Worm (Caenorhabditis elegans) whole organism, mixed stage, embryonic: Measurements from ENCODE around the gene moma-1.

Experiments
- M03D4.4 ChIP-seq: sonication (generic microtip); optimal IDR thresholded peaks from 2 replicates; lab custom pipeline; 2017; ENCODE audit warnings: mild to moderate bottlenecking, missing genetic modification characterization, missing compliant biosample characterization
- bed-3 ChIP-seq: fragments of 200-800 bp; sonication (Bioruptor generic); optimal IDR thresholded peaks from 3 replicates; lab custom pipeline; 2018; ENCODE audit warnings: mild to moderate bottlenecking, missing genetic modification characterization, moderate library complexity, missing compliant biosample characterization
- blmp-1 ChIP-seq: fragments of 150-350 bp; optimal IDR thresholded peaks from 2 replicates; lab custom pipeline; 2014; ENCODE audit warnings: missing biosample characterization, missing genetic modification characterization
- ceh-39 ChIP-seq: fragments of 150-350 bp; optimal IDR thresholded peaks from 2 replicates; lab custom pipeline; 2014; ENCODE audit warnings: missing biosample characterization, missing genetic modification characterization
- ceh-43 ChIP-seq: fragments of 200-800 bp; sonication (Bioruptor generic); optimal IDR thresholded peaks from 2 replicates; lab custom pipeline; 2018; ENCODE audit warnings: mild to moderate bottlenecking, missing genetic modification characterization, moderate library complexity, missing compliant biosample characterization
- ceh-83 ChIP-seq: fragments of 200-800 bp; sonication (Bioruptor generic); optimal IDR thresholded peaks from 2 replicates; lab custom pipeline; 2018; ENCODE audit warnings: mild to moderate bottlenecking, missing genetic modification characterization, missing compliant biosample characterization
- ces-1 ChIP-seq: fragments of 150-350 bp; optimal IDR thresholded peaks from 2 replicates; lab custom pipeline; 2014; ENCODE audit warnings: missing biosample characterization, missing genetic modification reagents, missing genetic modification characterization
- cnd-1 ChIP-seq: fragments of 200-800 bp; sonication (Bioruptor generic); optimal IDR thresholded peaks from 2 replicates; lab custom pipeline; 2018; ENCODE audit warnings: mild to moderate bottlenecking, missing genetic modification characterization, missing compliant biosample characterization
- drap-1 ChIP-seq: fragments of 200-800 bp; sonication (Bioruptor generic); optimal IDR thresholded peaks from 3 replicates; lab custom pipeline; 2018; ENCODE audit warnings: mild to moderate bottlenecking, missing genetic modification characterization, missing compliant biosample characterization
- elt-1 ChIP-seq: sonication (generic microtip); optimal IDR thresholded peaks from 2 replicates; lab custom pipeline; 2017; ENCODE audit warnings: missing genetic modification characterization, mild to moderate bottlenecking, missing compliant biosample characterization, antibody characterized with exemption, moderate library complexity, borderline replicate concordance; ENCODE audit not compliant: insufficient read depth
- elt-3 ChIP-seq: fragments of 150-350 bp; optimal IDR thresholded peaks from 2 replicates; lab custom pipeline; 2014; ENCODE audit warnings: missing biosample characterization, missing genetic modification characterization
- flh-1 ChIP-seq: fragments of 200-800 bp; sonication (Bioruptor generic); optimal IDR thresholded peaks from 2 replicates; lab custom pipeline; 2018; ENCODE audit warnings: mild to moderate bottlenecking, missing genetic modification characterization, moderate library complexity, missing compliant biosample characterization
- ham-2 ChIP-seq: fragments of 200-800 bp; sonication (Bioruptor generic); optimal IDR thresholded peaks from 2 replicates; lab custom pipeline; 2018; ENCODE audit warnings: mild to moderate bottlenecking, missing genetic modification characterization, missing compliant biosample characterization
- hlh-1 ChIP-seq: fragments of 150-350 bp; optimal IDR thresholded peaks from 2 replicates; lab custom pipeline; 2014; ENCODE audit warnings: missing biosample characterization, missing genetic modification reagents, missing genetic modification characterization
- lin-13 ChIP-seq: fragments of 150-350 bp; optimal IDR thresholded peaks from 2 replicates; lab custom pipeline; 2014; ENCODE audit warnings: missing biosample characterization, missing genetic modification characterization
- lin-32 ChIP-seq: fragments of 200-800 bp; sonication (Bioruptor generic); optimal IDR thresholded peaks from 2 replicates; lab custom pipeline; 2018; ENCODE audit warnings: mild to moderate bottlenecking, missing genetic modification characterization, missing compliant biosample characterization
- lsy-2 ChIP-seq: fragments of 150-350 bp; optimal IDR thresholded peaks from 2 replicates; lab custom pipeline; 2014; ENCODE audit warnings: missing biosample characterization, missing genetic modification characterization
- mab-5 ChIP-seq: fragments of 150-350 bp; optimal IDR thresholded peaks from 2 replicates; lab custom pipeline; 2014; ENCODE audit warnings: missing biosample characterization, missing genetic modification characterization
- mep-1 ChIP-seq: fragments of 150-350 bp; optimal IDR thresholded peaks from 2 replicates; lab custom pipeline; 2017; ENCODE audit warnings: missing biosample characterization, missing genetic modification reagents, missing genetic modification characterization, inconsistent platforms
- mls-2 ChIP-seq: sonication (generic microtip); optimal IDR thresholded peaks from 2 replicates; lab custom pipeline; 2016; ENCODE audit warnings: mild to moderate bottlenecking, missing genetic modification characterization, moderate library complexity, missing compliant biosample characterization
- nhr-2 ChIP-seq: fragments of 150-350 bp; optimal IDR thresholded peaks from 2 replicates; lab custom pipeline; 2014; ENCODE audit warnings: missing biosample characterization, missing genetic modification characterization
- nhr-237 ChIP-seq: fragments of 150-350 bp; optimal IDR thresholded peaks from 2 replicates; lab custom pipeline; 2014; ENCODE audit warnings: missing biosample characterization, missing genetic modification characterization
- nhr-28 ChIP-seq: fragments of 150-350 bp; optimal IDR thresholded peaks from 2 replicates; lab custom pipeline; 2014; ENCODE audit warnings: missing biosample characterization, missing genetic modification characterization
- nhr-76 ChIP-seq: sonication (generic microtip); optimal IDR thresholded peaks from 2 replicates; lab custom pipeline; 2017; ENCODE audit warnings: missing biosample characterization, missing genetic modification characterization
- pha-4 ChIP-seq: fragments of 150-350 bp; optimal IDR thresholded peaks from 2 replicates; lab custom pipeline; 2018; ENCODE audit warnings: missing biosample characterization, missing genetic modification reagents, missing genetic modification characterization
- snpc-4 ChIP-seq: fragments of 150-350 bp; optimal IDR thresholded peaks from 2 replicates; lab custom pipeline; 2014; ENCODE audit warnings: missing biosample characterization, missing genetic modification characterization
- sptf-1 ChIP-seq: sonication (generic microtip); optimal IDR thresholded peaks from 2 replicates; lab custom pipeline; 2017; ENCODE audit warnings: mild to moderate bottlenecking, missing genetic modification characterization, moderate library complexity, missing compliant biosample characterization
- tbx-8 ChIP-seq: fragments of 200-800 bp; sonication (Bioruptor generic); optimal IDR thresholded peaks from 2 replicates; lab custom pipeline; 2018; ENCODE audit warnings: mild to moderate bottlenecking, missing genetic modification characterization, moderate library complexity, missing compliant biosample characterization
- unc-120 ChIP-seq: sonication (generic microtip); optimal IDR thresholded peaks from 2 replicates; lab custom pipeline; 2017; ENCODE audit warnings: missing genetic modification characterization, missing compliant biosample characterization; ENCODE audit not compliant: poor library complexity, severe bottlenecking
- unc-39 ChIP-seq: fragments of 150-350 bp; optimal IDR thresholded peaks from 2 replicates; lab custom pipeline; 2014; ENCODE audit warnings: missing biosample characterization, missing genetic modification characterization
- unc-62 ChIP-seq: fragments of 150-350 bp; optimal IDR thresholded peaks from 2 replicates; lab custom pipeline; 2014; ENCODE audit warnings: missing biosample characterization, missing genetic modification reagents, missing genetic modification characterization
- zip-8 ChIP-seq: fragments of 150-350 bp; optimal IDR thresholded peaks from 2 replicates; lab custom pipeline; 2014; ENCODE audit warnings: missing biosample characterization, missing genetic modification characterization
- ztf-11 ChIP-seq: fragments of 150-350 bp; optimal IDR thresholded peaks from 2 replicates; lab custom pipeline; 2014; ENCODE audit warnings: missing biosample characterization, missing genetic modification characterization

Gene moma-1

ce11 chrIII:852296-852695 lies at the start of gene moma-1:
Gene moma-1 (minus strand): TSS chrIII:852396.
- TF ChIP-seq unc-120 (tag; lab: Kevin White, UChicago) (no peak), unc-39 (tag; lab: Kevin White, UChicago) (no peak), hlh-1 (tag; lab: Kevin White, UChicago) (no peak), flh-1 (GFP tag; lab: Kevin White, UChicago) (no peak), zip-8 (tag; lab: Kevin White, UChicago) (no peak), nhr-28 (tag; lab: Kevin White, UChicago) (no peak), mab-5 (no peak), nhr-76 (tag; lab: Kevin White, UChicago) (no peak), drap-1 (GFP tag; lab: Kevin White, UChicago) (no peak), lin-32 (GFP tag; lab: Kevin White, UChicago) (no peak), lin-13 (no peak), ceh-43 (GFP tag; lab: Kevin White, UChicago) (no peak), sptf-1 (no peak), blmp-1 (tag; lab: Kevin White, UChicago) (no peak), ceh-39 (no peak), ztf-11 (no peak), bed-3 (GFP tag; lab: Kevin White, UChicago) (no peak), M03D4.4 (tag; lab: Kevin White, UChicago) (no peak)

DNA sequence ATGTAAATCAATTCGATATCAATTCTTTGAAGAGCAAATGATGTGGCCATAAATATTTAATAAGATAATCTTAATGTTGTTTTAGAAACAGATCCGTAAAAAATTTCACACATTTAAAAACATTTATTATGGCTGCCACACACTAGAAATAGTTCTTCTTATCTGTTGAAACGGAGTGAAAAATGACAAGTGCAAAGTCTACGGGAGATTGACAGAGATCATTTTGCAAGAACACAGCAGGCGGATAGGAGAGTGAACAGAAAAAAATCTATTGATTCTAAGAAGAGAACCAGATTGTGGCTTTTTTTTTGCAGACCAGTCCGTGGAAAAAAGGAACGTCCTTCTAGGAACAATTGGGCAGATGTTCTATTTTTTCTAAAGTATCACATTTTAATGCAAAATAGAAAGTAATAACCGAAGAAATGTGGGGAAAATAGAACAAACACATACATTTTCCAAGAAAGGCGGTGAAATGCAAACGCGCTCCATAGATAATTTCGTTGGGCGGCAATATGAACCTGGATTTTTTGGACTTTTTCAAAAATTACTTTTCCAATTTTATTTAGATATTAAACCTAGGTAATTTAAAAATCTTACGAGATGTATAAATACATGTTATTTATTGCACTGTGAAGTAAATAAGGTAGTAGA lies 49.5 kb upstream of the moma-1 start:
- TF ChIP-seq nhr-237, result no peak
- no peak for TF ChIP-seq nhr-2

DNA sequence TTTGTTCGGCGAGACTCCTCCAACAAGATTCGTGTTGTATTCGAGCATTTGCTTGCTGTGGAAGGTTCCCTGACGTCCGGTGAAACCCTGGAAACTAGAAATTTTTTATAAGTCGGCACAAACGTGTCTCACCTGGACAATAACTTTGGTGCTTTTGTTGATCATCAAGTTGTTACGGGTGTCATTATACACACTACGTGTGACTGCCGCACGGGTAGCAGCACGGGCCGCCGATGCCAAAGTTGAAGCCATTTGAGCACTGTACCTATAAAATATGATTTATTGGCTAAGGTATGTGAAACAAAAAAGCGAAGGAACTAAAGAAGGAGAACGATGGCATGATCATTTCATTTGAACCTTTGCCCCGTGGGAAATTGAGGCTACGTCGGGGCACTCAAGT lies 49.0 kb upstream of the moma-1 start, which contains the start of gene sucl-2:
Gene sucl-2 (minus strand): TSS at position 265 of the 400 bp plus-strand sequence.
- TF ChIP-seq elt-3 (tag; lab: Kevin White, UChicago) (no peak), mep-1 (no peak), unc-120 (tag; lab: Kevin White, UChicago) (no peak), pha-4 (tag; lab: Kevin White, UChicago) (no peak), sptf-1 (no peak), mls-2 (tag; lab: Kevin White, UChicago) (no peak), unc-62 (no peak), unc-39 (tag; lab: Kevin White, UChicago) (no peak), elt-1 (tag; lab: Kevin White, UChicago) (no peak), lsy-2 (no peak), lin-13 (no peak)

DNA sequence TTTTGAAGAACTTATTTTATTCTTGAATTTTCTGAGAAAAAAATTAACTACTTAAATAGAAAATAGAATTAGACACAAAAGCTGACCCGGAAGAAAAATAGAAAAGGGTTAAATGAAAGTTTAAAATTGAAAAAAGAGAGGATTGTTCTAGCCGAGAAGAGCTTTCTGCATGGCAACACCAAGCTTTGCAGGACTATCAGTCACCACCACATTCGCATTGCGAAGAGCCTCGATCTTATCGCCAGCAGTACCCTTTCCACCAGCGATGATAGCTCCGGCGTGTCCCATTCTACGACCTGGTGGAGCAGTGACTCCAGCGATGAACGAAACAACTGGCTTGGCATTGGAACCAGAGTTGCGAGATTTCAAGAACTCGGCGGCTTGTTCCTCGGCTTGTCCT lies 47.9 kb upstream of the moma-1 start:
- TF ChIP-seq lsy-2, result no peak
- TF ChIP-seq zip-8 (tag; lab: Kevin White, UChicago), result no peak
- TF ChIP-seq ham-2 (GFP tag; lab: Kevin White, UChicago), result no peak
- TF ChIP-seq bed-3 (GFP tag; lab: Kevin White, UChicago), result no peak
- no peak for TF ChIP-seq ceh-83 (GFP tag; lab: Kevin White, UChicago)
- no peak for TF ChIP-seq ceh-39

ce11 chrIII:896904-897303 lies 44.7 kb upstream of the moma-1 start:
- TF ChIP-seq ceh-83 (GFP tag; lab: Kevin White, UChicago) (no peak), elt-1 (tag; lab: Kevin White, UChicago) (no peak), drap-1 (GFP tag; lab: Kevin White, UChicago) (no peak), ceh-43 (GFP tag; lab: Kevin White, UChicago) (no peak), ceh-39 (no peak), tbx-8 (GFP tag; lab: Kevin White, UChicago) (no peak), unc-120 (tag; lab: Kevin White, UChicago) (no peak), sptf-1 (no peak), cnd-1 (tag; lab: Kevin White, UChicago) (no peak), ces-1 (no peak), lin-32 (GFP tag; lab: Kevin White, UChicago) (no peak), hlh-1 (tag; lab: Kevin White, UChicago) (no peak), snpc-4 (no peak), blmp-1 (tag; lab: Kevin White, UChicago) (no peak)
